Worm (Caenorhabditis elegans) whole organism, L1 larva: ENCODE data around the gene Y76A2B.4.

Experiments
- alr-1 ChIP-seq: fragments of 200-800 bp; sonication (Bioruptor generic); optimal IDR thresholded peaks from 2 replicates; lab custom pipeline; 2018; ENCODE audit warnings: borderline replicate concordance, mild to moderate bottlenecking, missing genetic modification characterization, missing compliant biosample characterization
- aly-2 ChIP-seq: fragments of 150-350 bp; optimal IDR thresholded peaks from 2 replicates; lab custom pipeline; 2014; ENCODE audit warnings: missing biosample characterization, missing genetic modification characterization
- blmp-1 ChIP-seq: fragments of 150-350 bp; optimal IDR thresholded peaks from 2 replicates; lab custom pipeline; 2014; ENCODE audit warnings: missing biosample characterization, missing genetic modification characterization
- ceh-63 ChIP-seq: fragments of 200-800 bp; sonication (Bioruptor generic); optimal IDR thresholded peaks from 2 replicates; lab custom pipeline; 2018; ENCODE audit warnings: mild to moderate bottlenecking, missing genetic modification characterization, missing compliant biosample characterization
- ceh-8 ChIP-seq: fragments of 200-800 bp; sonication (Bioruptor generic); optimal IDR thresholded peaks from 2 replicates; lab custom pipeline; 2018; ENCODE audit warnings: mild to moderate bottlenecking, missing genetic modification characterization, moderate library complexity, missing compliant biosample characterization
- ceh-88 ChIP-seq: fragments of 200-800 bp; sonication (Bioruptor generic); IDR thresholded peaks from 2 replicates; pipeline ENCODE4 v1.3.6; 2022; ENCODE audit warnings: missing genetic modification characterization, missing compliant biosample characterization
- ceh-90 ChIP-seq: sonication (generic microtip); optimal IDR thresholded peaks from 2 replicates; lab custom pipeline; 2016; ENCODE audit warnings: missing genetic modification characterization, missing compliant biosample characterization
- efl-1 ChIP-seq, 4 experiments: fragments of 150-350 bp; optimal IDR thresholded peaks in 3 of 4; peaks in 1 of 4; 1 replicate in 1 of 4; 2 replicates in 3 of 4; lab custom pipeline; 2014; ENCODE audit warnings: missing biosample characterization in 2 of 4, missing genetic modification characterization in 2 of 4, missing genetic modification reagents in 2 of 4
- efl-3 ChIP-seq: fragments of 200-800 bp; sonication (Bioruptor generic); optimal IDR thresholded peaks from 2 replicates; lab custom pipeline; 2018; ENCODE audit warnings: mild to moderate bottlenecking, missing genetic modification characterization, missing compliant biosample characterization
- elt-3 ChIP-seq, 6 experiments: fragments of 150-350 bp in 1 of 6; sonication (generic microtip); optimal IDR thresholded peaks; 2 replicates each; lab custom pipeline; 2017 to 2018; ENCODE audit warnings: missing biosample characterization in 6 of 6, missing genetic modification characterization in 6 of 6, inconsistent platforms in 1 of 6
- ets-5 ChIP-seq: fragments of 200-800 bp; sonication (Bioruptor generic); IDR thresholded peaks from 2 replicates; pipeline ENCODE4 v1.3.6; 2022; ENCODE audit warnings: missing genetic modification characterization, missing compliant biosample characterization
- fkh-10 ChIP-seq: sonication (generic microtip); optimal IDR thresholded peaks from 2 replicates; lab custom pipeline; 2017; ENCODE audit warnings: missing biosample characterization, missing genetic modification reagents, missing genetic modification characterization
- hpl-2 ChIP-seq: fragments of 150-350 bp; optimal IDR thresholded peaks from 2 replicates; lab custom pipeline; 2014; ENCODE audit warnings: missing biosample characterization, missing genetic modification reagents, missing genetic modification characterization
- isw-1 ChIP-seq: fragments of 200-800 bp; sonication (Bioruptor generic); IDR thresholded peaks from 2 replicates; pipeline ENCODE4 v1.3.6; 2022; ENCODE audit warnings: missing genetic modification characterization, missing compliant biosample characterization
- lin-14 ChIP-seq: fragments of 200-800 bp; sonication (Bioruptor generic); optimal IDR thresholded peaks from 2 replicates; lab custom pipeline; 2018; ENCODE audit warnings: mild to moderate bottlenecking, missing genetic modification characterization, moderate library complexity, missing compliant biosample characterization
- lin-15B ChIP-seq: fragments of 150-350 bp; sonication (generic microtip); optimal IDR thresholded peaks from 3 replicates; lab custom pipeline; 2014; ENCODE audit warnings: missing biosample characterization, missing genetic modification characterization
- lin-35 ChIP-seq, 2 experiments: fragments of 150-350 bp; optimal IDR thresholded peaks; 2 replicates each; lab custom pipeline; 2014; ENCODE audit warnings: missing biosample characterization in 2 of 2, missing genetic modification characterization in 2 of 2, missing genetic modification reagents in 2 of 2
- lir-3 ChIP-seq: sonication (generic microtip); optimal IDR thresholded peaks from 2 replicates; lab custom pipeline; 2016; ENCODE audit warnings: mild to moderate bottlenecking, missing genetic modification characterization, moderate library complexity, missing compliant biosample characterization; ENCODE audit not compliant: poor library complexity
- lsy-2 ChIP-seq, 2 experiments: fragments of 150-350 bp; optimal IDR thresholded peaks; 2 replicates each; lab custom pipeline; 2014; ENCODE audit warnings: missing biosample characterization in 2 of 2, missing genetic modification characterization in 2 of 2
- nhr-12 ChIP-seq: sonication (generic microtip); optimal IDR thresholded peaks from 2 replicates; lab custom pipeline; 2017; ENCODE audit warnings: missing biosample characterization, missing genetic modification characterization
- nhr-19 ChIP-seq: fragments of 200-800 bp; sonication (Bioruptor generic); conservative IDR thresholded peaks from 2 replicates; pipeline ENCODE4 v1.3.6; 2022; ENCODE audit warnings: missing genetic modification characterization, missing compliant biosample characterization
- nhr-47 ChIP-seq: sonication (generic microtip); optimal IDR thresholded peaks from 2 replicates; lab custom pipeline; 2016; ENCODE audit warnings: mild to moderate bottlenecking, missing genetic modification characterization, moderate library complexity, missing compliant biosample characterization
- nhr-71 ChIP-seq: sonication (generic microtip); optimal IDR thresholded peaks from 2 replicates; lab custom pipeline; 2016; ENCODE audit warnings: mild to moderate bottlenecking, missing genetic modification characterization, moderate library complexity, missing compliant biosample characterization
- nhr-76 ChIP-seq: sonication (generic microtip); optimal IDR thresholded peaks from 2 replicates; lab custom pipeline; 2017; ENCODE audit warnings: missing biosample characterization, missing genetic modification characterization
- nhr-90 ChIP-seq: sonication (generic microtip); optimal IDR thresholded peaks from 2 replicates; lab custom pipeline; 2016; ENCODE audit warnings: mild to moderate bottlenecking, missing genetic modification characterization, missing compliant biosample characterization; ENCODE audit not compliant: poor library complexity
- pag-3 ChIP-seq: sonication (generic microtip); optimal IDR thresholded peaks from 2 replicates; lab custom pipeline; 2017; ENCODE audit warnings: missing genetic modification characterization, mild to moderate bottlenecking, missing compliant biosample characterization, antibody characterized with exemption, borderline replicate concordance; ENCODE audit not compliant: insufficient read depth
- pqm-1 ChIP-seq: sonication (generic microtip); optimal IDR thresholded peaks from 3 replicates; lab custom pipeline; 2017; ENCODE audit warnings: missing biosample characterization, missing genetic modification characterization
- rnt-1 ChIP-seq: sonication (generic microtip); optimal IDR thresholded peaks from 2 replicates; lab custom pipeline; 2016; ENCODE audit warnings: mild to moderate bottlenecking, missing genetic modification characterization, moderate library complexity, missing compliant biosample characterization
- sox-4 ChIP-seq: sonication (generic microtip); optimal IDR thresholded peaks from 2 replicates; lab custom pipeline; 2016; ENCODE audit warnings: missing genetic modification characterization, missing compliant biosample characterization
- sup-37 ChIP-seq: fragments of 200-800 bp; sonication (Bioruptor generic); optimal IDR thresholded peaks from 2 replicates; lab custom pipeline; 2018; ENCODE audit warnings: mild to moderate bottlenecking, missing genetic modification characterization, missing compliant biosample characterization
- tlp-1 ChIP-seq: fragments of 150-350 bp; optimal IDR thresholded peaks from 2 replicates; lab custom pipeline; 2014; ENCODE audit warnings: missing biosample characterization, missing genetic modification characterization
- unc-130 ChIP-seq: fragments of 150-350 bp; optimal IDR thresholded peaks from 2 replicates; lab custom pipeline; 2017; ENCODE audit warnings: missing biosample characterization, missing genetic modification characterization, inconsistent platforms
- unc-62 ChIP-seq: fragments of 150-350 bp; optimal IDR thresholded peaks from 2 replicates; lab custom pipeline; 2014; ENCODE audit warnings: missing biosample characterization, missing genetic modification reagents, missing genetic modification characterization
- unc-98 ChIP-seq: fragments of 200-800 bp; sonication (Bioruptor generic); IDR thresholded peaks from 2 replicates; pipeline ENCODE4 v1.3.6; 2022; ENCODE audit warnings: missing genetic modification characterization, missing compliant biosample characterization
- zag-1 ChIP-seq: fragments of 150-350 bp; optimal IDR thresholded peaks from 2 replicates; lab custom pipeline; 2014; ENCODE audit warnings: missing biosample characterization, missing genetic modification characterization
- zip-4 ChIP-seq: fragments of 200-800 bp; sonication (Bioruptor generic); optimal IDR thresholded peaks from 2 replicates; lab custom pipeline; 2018; ENCODE audit warnings: mild to moderate bottlenecking, missing genetic modification characterization, moderate library complexity, missing compliant biosample characterization
- ztf-11 ChIP-seq, 2 experiments: sonication (generic microtip); optimal IDR thresholded peaks; 2 replicates each; lab custom pipeline; 2016 to 2017; ENCODE audit warnings: missing genetic modification characterization in 2 of 2, missing biosample characterization in 1 of 2, missing compliant biosample characterization in 1 of 2
- ztf-4 ChIP-seq: fragments of 150-350 bp; optimal IDR thresholded peaks from 2 replicates; lab custom pipeline; 2014; ENCODE audit warnings: missing biosample characterization, missing genetic modification characterization

Y76A2B.4 gene

DNA sequence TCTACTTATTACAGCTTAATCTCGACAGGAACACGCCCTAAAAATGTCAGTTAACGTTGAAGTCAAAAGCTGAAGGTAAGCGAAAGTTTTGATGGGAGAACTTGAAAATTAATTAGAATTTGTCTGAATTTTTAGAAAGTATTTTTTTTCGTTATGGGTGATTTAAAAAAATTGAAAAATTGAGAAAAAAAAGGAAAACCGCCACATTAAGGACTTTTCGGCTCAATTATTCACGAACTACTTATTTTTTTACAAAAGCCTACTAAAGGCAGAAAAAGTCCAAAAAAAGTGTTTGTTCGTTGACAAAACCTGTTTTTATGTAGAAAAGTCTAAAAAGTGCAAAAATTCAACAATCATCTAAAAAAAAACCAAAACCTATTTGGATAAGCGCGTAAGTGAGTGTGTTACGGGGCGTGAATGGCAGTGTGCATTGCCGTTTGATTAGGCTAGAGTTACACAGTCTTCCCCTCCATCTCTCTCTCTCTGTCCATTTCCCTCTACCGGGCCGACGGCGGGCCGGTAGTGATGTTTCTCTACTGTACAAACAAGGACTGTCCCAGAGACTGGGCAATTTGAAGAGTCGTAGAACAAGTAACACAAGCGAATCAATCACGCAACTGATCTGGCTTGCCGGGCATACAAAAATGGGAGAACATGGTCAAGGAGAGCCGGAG is 19.0 kb downstream of the Y76A2B.4 start, which contains the start of gene lron-13:
Gene lron-13 (plus strand): TSS at position 15 of the 674 bp plus-strand sequence.
- TF ChIP-seq lin-35 (GFP tag; optimal IDR thresholded peaks at IDR 0.05; lab: Kevin White, UChicago) (peak in 1 of 2 experiments; percentile 31), efl-1 (optimal IDR thresholded peaks at IDR 0.05; lab: Kevin White, UChicago) (no peak), efl-1 (GFP tag; optimal IDR thresholded peaks at IDR 0.05 in 1 of 2; lab: Kevin White, UChicago) (peak in 1 of 2 experiments; percentile 88), ceh-88 (no peak), nhr-90 (tag; lab: Kevin White, UChicago) (peak; percentile 0)

DNA sequence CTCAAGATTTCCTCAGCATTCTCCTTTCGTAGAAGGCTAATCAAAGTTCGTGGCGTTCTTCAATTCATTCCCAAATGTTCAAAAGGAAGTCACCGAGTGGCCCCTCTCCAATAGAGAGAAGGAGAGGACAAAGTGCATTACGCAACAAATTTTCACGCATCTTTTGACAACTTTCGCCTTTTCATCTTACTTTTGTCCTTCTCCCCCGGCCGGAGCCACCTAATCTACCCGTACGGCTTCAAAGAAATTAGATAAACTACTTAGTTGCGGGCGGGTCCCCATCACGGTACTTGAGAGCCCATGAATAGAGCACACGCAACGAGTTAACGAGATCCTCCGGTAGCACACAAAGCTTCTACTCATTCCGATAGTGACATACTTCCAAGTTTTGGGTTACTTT is 19.9 kb downstream of the Y76A2B.4 start:
- TF ChIP-seq lin-15B (tag; lab: Kevin White, UChicago) (no peak), unc-62 (no peak), ceh-90 (tag; lab: Kevin White, UChicago) (no peak), fkh-10 (GFP tag; lab: Kevin White, UChicago) (peak; percentile 75), unc-98 (no peak), nhr-19 (GFP tag; lab: Robert Waterston, UW) (no peak), zag-1 (no peak), lin-14 (GFP tag; lab: Kevin White, UChicago) (peak; percentile 23), rnt-1 (no peak), ztf-11 (tag; optimal IDR thresholded peaks at IDR 0.05; lab: Kevin White, UChicago) (no peak), elt-3 (tag; optimal IDR thresholded peaks at IDR 0.05; lab: Kevin White, UChicago) (no peak), nhr-12 (no peak), sup-37 (no peak)

DNA sequence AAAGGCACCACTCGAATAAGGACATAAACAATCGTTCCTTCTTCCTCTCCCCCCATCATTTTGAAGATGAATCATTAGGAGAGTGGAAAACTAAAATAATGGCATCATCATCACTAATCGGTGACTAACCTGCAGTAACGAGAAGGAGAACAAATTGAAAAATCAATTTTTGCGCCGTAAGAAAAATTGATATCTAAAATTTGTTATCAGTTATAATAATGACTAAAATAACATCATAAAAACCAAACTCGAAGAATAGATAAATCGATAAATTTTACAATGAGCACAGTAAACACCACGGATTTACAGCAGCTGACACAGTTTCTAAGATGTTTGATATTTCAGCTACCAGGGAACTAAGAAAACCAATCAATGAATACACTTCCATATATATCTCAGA is 20.4 kb downstream of the Y76A2B.4 start:
- TF ChIP-seq efl-3 (GFP tag; lab: Kevin White, UChicago) (no peak), ztf-4 (tag; lab: Kevin White, UChicago) (no peak), nhr-47 (tag; lab: Kevin White, UChicago) (no peak), nhr-76 (tag; lab: Kevin White, UChicago) (no peak), hpl-2 (GFP tag; lab: Kevin White, UChicago) (no peak), ceh-63 (no peak), zip-4 (GFP tag; lab: Kevin White, UChicago) (no peak), ceh-8 (GFP tag; lab: Kevin White, UChicago) (no peak), rnt-1 (no peak), ets-5 (GFP tag; lab: Robert Waterston, UW) (no peak), lsy-2 (tag; optimal IDR thresholded peaks at IDR 0.05; lab: Kevin White, UChicago) (no peak), sox-4 (no peak), pag-3 (tag; lab: Kevin White, UChicago) (no peak), unc-130 (tag; lab: Kevin White, UChicago) (no peak), lir-3 (tag; lab: Kevin White, UChicago) (no peak), nhr-71 (no peak), zag-1 (no peak), aly-2 (tag; lab: Kevin White, UChicago) (no peak), pqm-1 (tag; lab: Kevin White, UChicago) (no peak)

DNA sequence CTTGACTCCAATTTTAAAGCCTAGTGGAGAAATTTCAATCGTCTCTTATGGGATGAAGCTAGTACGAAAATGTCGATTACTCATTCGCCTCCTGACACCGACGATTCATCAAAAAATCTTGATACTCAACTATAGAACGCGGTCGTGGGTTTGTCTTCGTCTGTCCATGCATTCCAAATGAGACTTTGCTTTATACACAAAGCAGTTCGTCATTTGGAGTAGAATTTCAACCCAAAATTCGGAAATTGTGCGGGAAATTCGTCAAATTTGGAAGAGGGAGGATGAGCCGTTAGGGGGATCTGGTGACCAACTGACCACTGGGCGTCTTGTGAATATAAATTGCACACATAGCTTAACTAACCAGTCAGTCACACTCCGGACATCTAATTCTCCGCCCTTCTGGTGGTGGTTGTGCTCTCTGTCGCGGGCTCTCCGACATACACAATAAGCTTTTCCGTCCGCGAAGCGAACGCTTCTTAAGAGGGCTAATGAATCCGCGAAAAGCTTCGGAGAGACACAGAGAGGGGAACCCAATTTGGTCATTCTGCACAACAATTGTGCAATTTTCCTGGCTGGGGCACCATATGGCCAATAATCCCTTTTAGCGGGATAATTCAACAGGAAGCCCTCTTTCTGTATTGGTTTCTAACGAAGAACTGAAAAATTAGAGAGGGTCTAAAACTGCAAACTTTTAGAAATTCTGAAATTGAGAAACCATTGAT is 21.3 kb downstream of the Y76A2B.4 start:
- TF ChIP-seq efl-1 (optimal IDR thresholded peaks at IDR 0.05; lab: Kevin White, UChicago), result no peak
- TF ChIP-seq efl-1 (GFP tag; optimal IDR thresholded peaks at IDR 0.05 in 1 of 2; lab: Kevin White, UChicago), result peak in 1 of 2 experiments; percentile 6
- no peak for TF ChIP-seq blmp-1 (tag; lab: Kevin White, UChicago)
- TF ChIP-seq tlp-1, result no peak
- TF ChIP-seq isw-1 (GFP tag; lab: Robert Waterston, UW), result no peak
- TF ChIP-seq alr-1, result peak; percentile 11
